Fruit fly (Drosophila melanogaster) S2 (cell line): ENCODE measurements around the gene Rab39.

Experiments
- CG8478 ChIP-seq: fragments of >200 bp; optimal IDR thresholded peaks from 2 replicates; lab custom pipeline; 2018
- CTCF ChIP-seq, 2 experiments: fragments of >200 bp; optimal IDR thresholded peaks; 2 replicates each; lab custom pipeline; 2018

dm6 chrX:7704262-7705174 lies 30.2 kb upstream of the Rab39 start:
- no peak for TF ChIP-seq CG8478 (lab: Kevin White, UChicago)
- TF ChIP-seq CTCF (optimal IDR thresholded peaks at IDR 0.05; lab: Kevin White, UChicago), result no peak
